Fruit fly (Drosophila melanogaster): ENCODE results near the gene Cdep.

The Cdep gene

dm6 chr3R:4910365-4910810 lies at the start of gene Cdep (continued):
- TF ChIP-seq wdn (GFP tag; IDR thresholded peaks at IDR 0.05) (no peak), CG3407 (GFP tag; optimal IDR thresholded peaks at IDR 0.05) (no peak), CG16813 (GFP tag; IDR thresholded peaks at IDR 0.05; ENCODE audit: partially characterized antibody) (peak; percentile 94), CG1529 (GFP tag; optimal IDR thresholded peaks at IDR 0.05) (peak; percentile 28), bowl (GFP tag; IDR thresholded peaks at IDR 0.05) (no peak), CG5245 (GFP tag; optimal IDR thresholded peaks at IDR 0.05) (no peak), CG12071 (GFP tag; optimal IDR thresholded peaks at IDR 0.05) (no peak), hkb (optimal IDR thresholded peaks at IDR 0.05) (no peak), hkb (GFP tag; IDR thresholded peaks at IDR 0.05) (no peak), CG8388 (GFP tag; optimal IDR thresholded peaks at IDR 0.05) (peak; percentile 34), CG6272 (GFP tag; IDR thresholded peaks at IDR 0.05) (peak; percentile 63; the same call in 1 of the 2 replicates), CG2889 (GFP tag; IDR thresholded peaks at IDR 0.05) (no peak), pum (GFP tag; optimal IDR thresholded peaks at IDR 0.05) (no peak), NK7.1 (GFP tag; optimal IDR thresholded peaks at IDR 0.05) (no peak), CG13123 (GFP tag; optimal IDR thresholded peaks at IDR 0.05) (no peak), Fer3 (tag; optimal IDR thresholded peaks at IDR 0.05) (peak; percentile 21), YL-1 (GFP tag; optimal IDR thresholded peaks at IDR 0.05) (peak; percentile 65), toy (GFP tag; IDR thresholded peaks at IDR 0.05) (no peak), CG31388 (GFP tag; optimal IDR thresholded peaks at IDR 0.05) (no peak), MBD-R2 (GFP tag; IDR thresholded peaks at IDR 0.05) (peak; percentile 37; the same call in 1 of the 2 replicates), CG3065 (GFP tag; optimal IDR thresholded peaks at IDR 0.05) (no peak), CG6254 (GFP tag; optimal IDR thresholded peaks at IDR 0.05) (peak; percentile 65), CG12659 (GFP tag; optimal IDR thresholded peaks at IDR 0.05) (peak; percentile 66), CG17361 (GFP tag; IDR thresholded peaks at IDR 0.05) (peak; percentile 34; the same call in 1 of the 3 replicates), BEAF-32 (GFP tag; optimal IDR thresholded peaks at IDR 0.05) (peak; percentile 91), bsh (GFP tag; optimal IDR thresholded peaks at IDR 0.05) (peak in 1 of 2 experiments; percentile 34), CG10147 (GFP tag; optimal IDR thresholded peaks at IDR 0.05) (peak; percentile 21), ATbp (GFP tag; optimal IDR thresholded peaks at IDR 0.05) (peak; percentile 8), sr (GFP tag; IDR thresholded peaks at IDR 0.05) (peak; percentile 54; the same call in 1 of the 3 replicates), CG18011 (GFP tag; optimal IDR thresholded peaks at IDR 0.05) (no peak), Deaf1 (tag; optimal IDR thresholded peaks at IDR 0.05) (peak; percentile 54), HmgZ (tag; optimal IDR thresholded peaks at IDR 0.05) (peak; percentile 58), NC2α (GFP tag; optimal IDR thresholded peaks at IDR 0.05) (no peak), CG8944 (GFP tag; optimal IDR thresholded peaks at IDR 0.05) (peak; percentile 35), Jarid2 (GFP tag; optimal IDR thresholded peaks at IDR 0.05) (peak; percentile 80), en (GFP tag; optimal IDR thresholded peaks at IDR 0.05) (no peak), CG7786 (GFP tag; optimal IDR thresholded peaks at IDR 0.05) (no peak), CG12104 (GFP tag; optimal IDR thresholded peaks at IDR 0.05) (no peak), ttk (GFP tag; IDR thresholded peaks at IDR 0.05) (no peak), CG12391 (tag; optimal IDR thresholded peaks at IDR 0.05) (peak; percentile 67), CG13287 (GFP tag; IDR thresholded peaks at IDR 0.05; ENCODE audit: partially characterized antibody) (peak; percentile 95), abd-A (tag; optimal IDR thresholded peaks at IDR 0.05) (no peak), CG5953 (GFP tag; IDR thresholded peaks at IDR 0.05) (0 out of 2 replicates have a peak, but pooled peaks have one; percentile 27), PHDP (tag; optimal IDR thresholded peaks at IDR 0.05) (peak; percentile 36), HHEX (GFP tag; optimal IDR thresholded peaks at IDR 0.05) (peak; percentile 42), CG3726 (GFP tag; IDR thresholded peaks at IDR 0.05) (no peak), danr (GFP tag; IDR thresholded peaks at IDR 0.05) (no peak), NfI (GFP tag; optimal IDR thresholded peaks at IDR 0.05) (peak; percentile 56), Spps (tag; optimal IDR thresholded peaks at IDR 0.05) (peak; percentile 27), CG34422 (GFP tag; IDR thresholded peaks at IDR 0.05) (peak; percentile 80), CG9609 (GFP tag; optimal IDR thresholded peaks at IDR 0.05) (no peak)
